Worm (Caenorhabditis elegans): ENCODE results near the gene nas-19.

The nas-19 gene

ce11 chrV:11412125-11412524, 9.6 kb upstream of the nas-19 start (continued):
- TF ChIP-seq lsy-27 (tag; optimal IDR thresholded peaks at IDR 0.05; ENCODE audit: borderline replicate concordance, insufficient read depth) (peak; percentile 30), bed-2 (GFP tag; IDR thresholded peaks at IDR 0.05) (no peak), bed-1 (GFP tag; IDR thresholded peaks at IDR 0.05) (no peak), ztf-28 (GFP tag; IDR thresholded peaks at IDR 0.05) (0 out of 2 replicates have a peak, but pooled peaks have one; percentile 25), atf-7 (tag; optimal IDR thresholded peaks at IDR 0.05) (peak; percentile 20), snpc-4 (GFP tag; optimal IDR thresholded peaks at IDR 0.05) (no peak), snpc-4 (tag; optimal IDR thresholded peaks at IDR 0.05) (peak in 3 of 4 experiments; percentile 9 to 87 (median 73)), ceh-27 (GFP tag; optimal IDR thresholded peaks at IDR 0.05) (peak; percentile 6), tbx-9 (tag; optimal IDR thresholded peaks at IDR 0.05; ENCODE audit: borderline replicate concordance) (no peak), hmg-1.2 (GFP tag; IDR thresholded peaks at IDR 0.05) (no peak; the same call in 1 of the 2 replicates), F52B5.7 (tag; optimal IDR thresholded peaks at IDR 0.05) (peak; percentile 75), ccch-3 (GFP tag; optimal IDR thresholded peaks at IDR 0.05) (no peak), unc-130 (GFP tag; optimal IDR thresholded peaks at IDR 0.05) (peak; percentile 5), lin-35 (GFP tag; optimal IDR thresholded peaks at IDR 0.05) (no peak), athp-1 (tag; optimal IDR thresholded peaks at IDR 0.05) (peak; percentile 63), him-1 (tag; optimal IDR thresholded peaks at IDR 0.05) (peak; percentile 83), tbp1 (GFP tag; optimal IDR thresholded peaks at IDR 0.05) (peak; percentile 87), ztf-18 (tag; optimal IDR thresholded peaks at IDR 0.05) (peak; percentile 62), attf-5 (GFP tag; optimal IDR thresholded peaks at IDR 0.05) (peak; percentile 37), ceh-58 (GFP tag; IDR thresholded peaks at IDR 0.05) (no peak), rpc-1 (optimal IDR thresholded peaks at IDR 0.05) (peak; percentile 64), rpc-1 (tag; optimal IDR thresholded peaks at IDR 0.05) (peak; percentile 83), lin-26 (GFP tag; IDR thresholded peaks at IDR 0.05) (peak; percentile 80), madf-3 (GFP tag; IDR thresholded peaks at IDR 0.05) (no peak), mes-4 (tag; optimal IDR thresholded peaks at IDR 0.05) (no peak), let-607 (tag; optimal IDR thresholded peaks at IDR 0.05) (peak in 1 of 2 experiments; percentile 18), sptf-2 (GFP tag; optimal IDR thresholded peaks at IDR 0.05) (no peak), Y56A3A.18 (GFP tag; IDR thresholded peaks at IDR 0.05) (peak; percentile 64), zim-3 (tag; optimal IDR thresholded peaks at IDR 0.05) (peak; percentile 17), gei-17 (GFP tag; optimal IDR thresholded peaks at IDR 0.05) (no peak), somi-1 (GFP tag; optimal IDR thresholded peaks at IDR 0.05) (peak; percentile 21), aptf-3 (GFP tag; IDR thresholded peaks at IDR 0.05) (no peak), chd-7 (tag; optimal IDR thresholded peaks at IDR 0.05) (peak; percentile 32), ztf-25 (GFP tag; IDR thresholded peaks at IDR 0.05) (0 out of 2 replicates have a peak, but pooled peaks have one; percentile 35), lsl-1 (GFP tag; optimal IDR thresholded peaks at IDR 0.05) (peak; percentile 32), F57C9.4 (tag; optimal IDR thresholded peaks at IDR 0.05) (no peak), B0035.1 (tag; optimal IDR thresholded peaks at IDR 0.05) (no peak), akir-1 (GFP tag; optimal IDR thresholded peaks at IDR 0.05) (no peak), hrde-1 (tag; optimal IDR thresholded peaks at IDR 0.05; ENCODE audit: borderline replicate concordance) (peak; percentile 16), egrh-3 (GFP tag; IDR thresholded peaks at IDR 0.05) (0 out of 2 replicates have a peak, but pooled peaks have one; percentile 6), ceh-91 (GFP tag; IDR thresholded peaks at IDR 0.05) (no peak), nhr-80 (tag; optimal IDR thresholded peaks at IDR 0.05) (peak; percentile 60), nfyb-1 (GFP tag; IDR thresholded peaks at IDR 0.05) (peak; percentile 63), hlh-26 (GFP tag; conservative IDR thresholded peaks at IDR 0.05) (no peak), nhr-27 (tag; optimal IDR thresholded peaks at IDR 0.05) (no peak)
